Worm (Caenorhabditis elegans) whole organism, L3 larva: ENCODE results near the gene elli-1.

Source experiments
- R02D3.7 ChIP-seq: fragments of 150-350 bp; optimal IDR thresholded peaks from 2 replicates; lab custom pipeline; 2014; ENCODE audit warnings: missing biosample characterization, missing genetic modification characterization
- aly-2 ChIP-seq: fragments of 150-350 bp; optimal IDR thresholded peaks from 2 replicates; lab custom pipeline; 2014; ENCODE audit warnings: missing biosample characterization, missing genetic modification characterization
- ama-1 ChIP-seq: fragments of 150-350 bp; optimal IDR thresholded peaks from 2 replicates; lab custom pipeline; 2018
- ceh-28 ChIP-seq: fragments of 150-350 bp; optimal IDR thresholded peaks from 2 replicates; lab custom pipeline; 2014; ENCODE audit warnings: missing biosample characterization, missing genetic modification reagents, missing genetic modification characterization
- ceh-82 ChIP-seq: fragments of 150-350 bp; optimal IDR thresholded peaks from 2 replicates; lab custom pipeline; 2014; ENCODE audit warnings: missing biosample characterization, missing genetic modification characterization
- egl-27 ChIP-seq: sonication (generic microtip); optimal IDR thresholded peaks from 4 replicates; lab custom pipeline; 2017; ENCODE audit warnings: missing biosample characterization, missing genetic modification reagents, missing genetic modification characterization
- egl-5 ChIP-seq: fragments of 150-350 bp; optimal IDR thresholded peaks from 2 replicates; lab custom pipeline; 2017; ENCODE audit warnings: missing biosample characterization, missing genetic modification reagents, missing genetic modification characterization, inconsistent platforms
- elt-1 ChIP-seq: fragments of 150-350 bp; optimal IDR thresholded peaks from 2 replicates; lab custom pipeline; 2014; ENCODE audit warnings: missing biosample characterization, missing genetic modification characterization
- elt-2 ChIP-seq: sonication (generic microtip); optimal IDR thresholded peaks from 2 replicates; lab custom pipeline; 2016; ENCODE audit warnings: missing genetic modification reagents, mild to moderate bottlenecking, missing genetic modification characterization, missing compliant biosample characterization
- eor-1 ChIP-seq, 2 experiments: fragments of 150-350 bp; optimal IDR thresholded peaks; 2 replicates each; lab custom pipeline; 2014 to 2018; ENCODE audit warnings: missing biosample characterization in 2 of 2, missing genetic modification characterization in 2 of 2
- hmg-11 ChIP-seq: sonication (generic microtip); optimal IDR thresholded peaks from 2 replicates; lab custom pipeline; 2016; ENCODE audit warnings: missing genetic modification characterization, missing compliant biosample characterization
- jun-1 ChIP-seq: fragments of 150-350 bp; optimal IDR thresholded peaks from 2 replicates; lab custom pipeline; 2014; ENCODE audit warnings: missing biosample characterization, missing genetic modification reagents, missing genetic modification characterization
- lin-15B ChIP-seq: fragments of 150-350 bp; optimal IDR thresholded peaks from 2 replicates; lab custom pipeline; 2014; ENCODE audit warnings: missing biosample characterization, missing genetic modification characterization
- lin-39 ChIP-seq: fragments of 150-350 bp; optimal IDR thresholded peaks from 2 replicates; lab custom pipeline; 2018; ENCODE audit warnings: missing biosample characterization, missing genetic modification reagents, missing genetic modification characterization
- lsy-12 ChIP-seq: sonication (generic microtip); optimal IDR thresholded peaks from 2 replicates; lab custom pipeline; 2016; ENCODE audit warnings: mild to moderate bottlenecking, missing genetic modification characterization, missing compliant biosample characterization
- mml-1 ChIP-seq: fragments of 150-350 bp; sonication (generic microtip); optimal IDR thresholded peaks from 3 replicates; lab custom pipeline; 2014; ENCODE audit warnings: missing biosample characterization, missing genetic modification characterization
- nfya-1 ChIP-seq: sonication (generic microtip); optimal IDR thresholded peaks from 2 replicates; lab custom pipeline; 2017; ENCODE audit warnings: missing genetic modification characterization, mild to moderate bottlenecking, missing compliant biosample characterization, antibody characterized with exemption, moderate library complexity; ENCODE audit not compliant: insufficient read depth
- nhr-12 ChIP-seq: fragments of 150-350 bp; optimal IDR thresholded peaks from 2 replicates; lab custom pipeline; 2014; ENCODE audit warnings: missing biosample characterization, missing genetic modification characterization
- nhr-23 ChIP-seq: fragments of 150-350 bp; optimal IDR thresholded peaks from 2 replicates; lab custom pipeline; 2014; ENCODE audit warnings: missing biosample characterization, missing genetic modification reagents, missing genetic modification characterization
- nhr-237 ChIP-seq: fragments of 150-350 bp; optimal IDR thresholded peaks from 2 replicates; lab custom pipeline; 2014; ENCODE audit warnings: missing biosample characterization, missing genetic modification characterization
- nhr-25 ChIP-seq: sonication (generic microtip); optimal IDR thresholded peaks from 2 replicates; lab custom pipeline; 2017; ENCODE audit warnings: missing biosample characterization, missing genetic modification characterization
- nhr-28 ChIP-seq: fragments of 150-350 bp; optimal IDR thresholded peaks from 2 replicates; lab custom pipeline; 2014; ENCODE audit warnings: missing biosample characterization, missing genetic modification characterization
- nhr-43 ChIP-seq: sonication (generic microtip); optimal IDR thresholded peaks from 2 replicates; lab custom pipeline; 2016; ENCODE audit warnings: mild to moderate bottlenecking, missing genetic modification characterization, missing compliant biosample characterization; ENCODE audit not compliant: poor library complexity, severe bottlenecking
- nhr-76 ChIP-seq: fragments of 150-350 bp; sonication (generic microtip); optimal IDR thresholded peaks from 5 replicates; lab custom pipeline; 2014; ENCODE audit warnings: missing biosample characterization, missing genetic modification characterization
- nhr-77 ChIP-seq: fragments of 150-350 bp; optimal IDR thresholded peaks from 2 replicates; lab custom pipeline; 2014; ENCODE audit warnings: missing biosample characterization, missing genetic modification characterization
- pha-4 ChIP-seq: fragments of 150-350 bp; optimal IDR thresholded peaks from 2 replicates; lab custom pipeline; 2014; ENCODE audit warnings: missing biosample characterization, missing genetic modification reagents, missing genetic modification characterization
- pqm-1 ChIP-seq: fragments of 150-350 bp; optimal IDR thresholded peaks from 2 replicates; lab custom pipeline; 2017; ENCODE audit warnings: missing biosample characterization, missing genetic modification characterization, inconsistent platforms
- skn-1 ChIP-seq: fragments of 150-350 bp; optimal IDR thresholded peaks from 2 replicates; lab custom pipeline; 2014; ENCODE audit warnings: missing biosample characterization, missing genetic modification characterization
- snpc-4 ChIP-seq: fragments of 150-350 bp; optimal IDR thresholded peaks from 2 replicates; lab custom pipeline; 2014; ENCODE audit warnings: missing biosample characterization, missing genetic modification characterization
- tbx-2 ChIP-seq: sonication (generic microtip); optimal IDR thresholded peaks from 2 replicates; lab custom pipeline; 2016; ENCODE audit warnings: mild to moderate bottlenecking, missing genetic modification characterization, missing compliant biosample characterization
- unc-39 ChIP-seq: sonication (generic microtip); optimal IDR thresholded peaks from 4 replicates; lab custom pipeline; 2017; ENCODE audit warnings: missing biosample characterization, missing genetic modification characterization
- unc-62 ChIP-seq: fragments of 150-350 bp; sonication (generic microtip); optimal IDR thresholded peaks from 4 replicates; lab custom pipeline; 2014; ENCODE audit warnings: missing biosample characterization, missing genetic modification reagents, missing genetic modification characterization
- zag-1 ChIP-seq: fragments of 150-350 bp; optimal IDR thresholded peaks from 2 replicates; lab custom pipeline; 2014; ENCODE audit warnings: missing biosample characterization, missing genetic modification characterization
- ztf-11 ChIP-seq: fragments of 150-350 bp; optimal IDR thresholded peaks from 2 replicates; lab custom pipeline; 2014; ENCODE audit warnings: missing biosample characterization, missing genetic modification characterization
- ztf-4 ChIP-seq: fragments of 150-350 bp; optimal IDR thresholded peaks from 2 replicates; lab custom pipeline; 2014; ENCODE audit warnings: missing biosample characterization, missing genetic modification characterization

elli-1 gene

ce11 chrIV:8754146-8754545 lies 481 bp downstream of the elli-1 start:
- no peak for TF ChIP-seq lsy-12 (tag; lab: Kevin White, UChicago)
- no peak for TF ChIP-seq ztf-11 (tag; lab: Kevin White, UChicago)
- no peak for TF ChIP-seq tbx-2 (tag; lab: Kevin White, UChicago)
- TF ChIP-seq nhr-12: no peak
- no peak for TF ChIP-seq unc-39 (tag; lab: Kevin White, UChicago)
- TF ChIP-seq elt-1 (tag; lab: Kevin White, UChicago): no peak
- no peak for TF ChIP-seq mml-1 (tag; lab: Kevin White, UChicago)
- TF ChIP-seq nhr-237: no peak
- TF ChIP-seq nhr-76 (tag; lab: Kevin White, UChicago): no peak
- TF ChIP-seq hmg-11 (tag; lab: Kevin White, UChicago): no peak
- no peak for TF ChIP-seq zag-1 (tag; lab: Kevin White, UChicago)
- TF ChIP-seq ceh-82 (tag; lab: Kevin White, UChicago): no peak
- TF ChIP-seq unc-62 (GFP tag; lab: Kevin White, UChicago): no peak
- TF ChIP-seq lin-15B (tag; lab: Kevin White, UChicago): no peak

DNA sequence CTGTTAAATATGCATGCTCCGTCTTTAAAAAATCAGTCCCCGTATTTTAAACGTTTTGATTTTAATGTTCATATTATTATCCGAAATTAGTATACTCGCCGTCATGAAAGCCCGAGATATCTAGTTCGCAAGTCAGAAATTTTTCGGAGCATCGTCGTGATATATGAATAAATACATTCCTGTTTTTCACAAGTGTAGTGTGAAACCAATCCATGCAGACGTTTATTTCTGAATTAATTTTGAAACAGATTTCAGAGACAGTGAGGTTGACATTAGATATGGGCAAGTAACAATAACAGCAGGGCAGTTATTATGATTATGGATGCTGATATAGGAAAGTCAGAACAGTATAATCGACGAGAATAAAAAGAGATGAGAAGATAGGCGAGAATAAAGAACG lies 2.1 kb downstream of the elli-1 start:
- no peak for TF ChIP-seq ama-1 (lab: Kevin White, UChicago)

DNA sequence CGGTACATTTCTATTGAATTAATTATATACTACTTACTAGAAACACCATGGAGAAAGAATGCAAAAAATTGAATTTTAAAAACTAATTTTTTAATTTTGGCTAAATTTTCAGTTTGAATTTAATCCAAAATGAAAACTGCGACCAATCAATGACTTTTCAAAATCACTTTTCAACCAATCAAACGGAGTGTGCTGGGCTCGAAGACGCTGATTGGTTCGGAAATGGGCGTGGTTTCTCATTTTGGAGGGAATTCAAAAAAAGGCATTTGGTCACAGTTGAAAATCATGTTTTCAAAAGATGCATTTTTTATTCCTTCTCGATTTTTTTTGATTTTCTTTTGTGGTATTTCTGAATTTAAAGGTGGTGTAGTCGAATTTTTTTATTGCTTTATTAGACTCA lies 5.7 kb downstream of the elli-1 start:
- TF ChIP-seq eor-1 (tag; optimal IDR thresholded peaks at IDR 0.05; lab: Kevin White, UChicago) (no peak), nfya-1 (tag; lab: Kevin White, UChicago) (peak; percentile 71)

DNA sequence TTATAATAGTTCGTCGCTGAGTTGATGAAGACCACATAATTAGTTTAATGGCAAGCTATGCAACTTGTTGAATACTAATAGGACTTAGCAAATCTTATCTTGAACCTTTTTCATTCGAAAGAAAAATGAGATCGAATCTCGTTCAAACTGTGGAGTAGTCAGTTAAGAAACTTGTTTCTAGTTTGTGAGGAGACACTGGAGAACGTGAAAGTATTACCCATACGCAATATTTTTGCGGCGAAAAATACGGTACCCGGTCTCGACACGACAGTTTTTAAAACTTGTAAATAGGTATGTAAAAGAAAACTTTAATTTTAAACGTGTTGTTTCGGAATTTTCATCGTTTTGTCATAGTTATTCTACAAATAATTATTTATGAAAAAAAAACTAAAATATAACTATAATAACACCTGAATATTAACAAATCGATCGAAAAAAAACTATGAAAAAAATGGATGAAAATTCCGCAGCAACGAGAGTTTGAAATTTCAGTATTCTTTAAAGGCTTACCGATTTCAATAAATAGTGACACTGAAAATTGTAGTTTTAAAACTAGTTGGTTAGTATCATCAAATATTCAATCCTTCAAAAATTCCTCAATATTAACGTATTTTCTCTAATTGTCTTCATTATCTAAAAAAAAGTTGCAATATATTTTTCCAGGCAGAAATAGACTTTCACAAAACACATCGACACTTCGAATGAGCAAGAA lies 8.9 kb downstream of the elli-1 start, which contains the start of the genes F20C5.7 and parg-1:
TSS of gene F20C5.7 (minus strand) at position 101 of the 712 bp plus-strand sequence.
TSS of gene parg-1 (plus strand) at position 662 of the 712 bp plus-strand sequence.
- no peak for TF ChIP-seq R02D3.7 (tag; lab: Kevin White, UChicago)

ce11 chrIV:8743654-8744332 lies 10.8 kb downstream of the elli-1 start, which contains the start of gene F21D5.7:
F21D5.7 (minus strand) TSS chrIV:8743704.
- peak; percentile 49 for TF ChIP-seq egl-5
- no peak for TF ChIP-seq ztf-4 (tag; lab: Kevin White, UChicago)
- peak; percentile 10 for TF ChIP-seq skn-1 (tag; lab: Kevin White, UChicago)
- peak; percentile 9 for TF ChIP-seq egl-27
- peak; percentile 73 for TF ChIP-seq hmg-11 (tag; lab: Kevin White, UChicago)
- peak; percentile 84 for TF ChIP-seq nfya-1 (tag; lab: Kevin White, UChicago)
- no peak for TF ChIP-seq aly-2 (tag; lab: Kevin White, UChicago)
- TF ChIP-seq nhr-77 (tag; lab: Kevin White, UChicago): no peak
- no peak for TF ChIP-seq ama-1 (lab: Kevin White, UChicago)
- TF ChIP-seq lin-15B (tag; lab: Kevin White, UChicago): peak; percentile 74
- TF ChIP-seq nhr-237: no peak
- peak; percentile 32 for TF ChIP-seq jun-1 (tag; lab: Kevin White, UChicago)
- peak; percentile 90 for TF ChIP-seq pha-4 (tag; lab: Kevin White, UChicago)
- TF ChIP-seq R02D3.7 (tag; lab: Kevin White, UChicago): peak; percentile 23
- TF ChIP-seq zag-1 (tag; lab: Kevin White, UChicago): no peak
- TF ChIP-seq nhr-43: peak; percentile 45
- no peak for TF ChIP-seq tbx-2 (tag; lab: Kevin White, UChicago)
- no peak for TF ChIP-seq nhr-23 (tag; lab: Kevin White, UChicago)
- TF ChIP-seq nhr-76 (tag; lab: Kevin White, UChicago): no peak
- TF ChIP-seq lsy-12 (tag; lab: Kevin White, UChicago): peak; percentile 56
- peak; percentile 37 for TF ChIP-seq nhr-25 (tag; lab: Kevin White, UChicago)
- peak; percentile 73 for TF ChIP-seq elt-2
- TF ChIP-seq nhr-28 (tag; lab: Kevin White, UChicago): no peak
- TF ChIP-seq ceh-28 (tag; lab: Kevin White, UChicago): peak; percentile 2
- TF ChIP-seq mml-1 (tag; lab: Kevin White, UChicago): no peak
- TF ChIP-seq snpc-4: peak; percentile 77
- peak; percentile 34 for TF ChIP-seq lin-39 (tag; lab: Kevin White, UChicago)
- TF ChIP-seq pqm-1 (tag; lab: Kevin White, UChicago): peak; percentile 59
